Fruit fly (Drosophila melanogaster) whole organism, embryonic: ENCODE results near the gene CG1622.

Experiments
- B-H1 ChIP-seq: fragments of 200-800 bp; sonication (Bioruptor generic); IDR thresholded peaks from 3 replicates; pipeline ENCODE4 v1.3.6; 2022; ENCODE audit warnings: missing biosample characterization, missing genetic modification characterization
- BEAF-32 ChIP-seq: fragments of 200-800 bp; sonication (Bioruptor generic); optimal IDR thresholded peaks from 3 replicates; lab custom pipeline; 2017; ENCODE audit warnings: missing biosample characterization, missing genetic modification characterization, mild to moderate bottlenecking, moderate library complexity, missing genetic modification reagents
- CG10959 ChIP-seq: fragments of 200-800 bp; sonication (Bioruptor generic); IDR thresholded peaks from 2 replicates; pipeline ENCODE4 v1.3.6; 2022; ENCODE audit warnings: missing biosample characterization, missing genetic modification characterization
- CG14710 ChIP-seq: fragments of 200-800 bp; sonication (Bioruptor generic); optimal IDR thresholded peaks from 3 replicates; lab custom pipeline; 2019; ENCODE audit warnings: missing biosample characterization, mild to moderate bottlenecking, missing genetic modification characterization, moderate library complexity
- CG1529 ChIP-seq: fragments of 200-800 bp; sonication (Bioruptor generic); optimal IDR thresholded peaks from 3 replicates; lab custom pipeline; 2018; ENCODE audit warnings: missing biosample characterization, missing genetic modification characterization
- CG17385 ChIP-seq: fragments of 200-800 bp; sonication (Bioruptor generic); optimal IDR thresholded peaks from 3 replicates; lab custom pipeline; 2018; ENCODE audit warnings: missing biosample characterization, mild to moderate bottlenecking, missing genetic modification characterization
- CG18011 ChIP-seq: fragments of 200-800 bp; sonication (Bioruptor generic); optimal IDR thresholded peaks from 2 replicates; lab custom pipeline; 2017; ENCODE audit warnings: missing biosample characterization, missing genetic modification characterization, mild to moderate bottlenecking, moderate library complexity, missing genotype
- CG2199 ChIP-seq: fragments of 200-800 bp; sonication (Bioruptor generic); IDR thresholded peaks from 3 replicates; pipeline ENCODE4 v1.3.6; 2022; ENCODE audit warnings: missing biosample characterization, missing genetic modification characterization
- CG2678 ChIP-seq: fragments of 200-800 bp; sonication (Bioruptor generic); optimal IDR thresholded peaks from 3 replicates; lab custom pipeline; 2019; ENCODE audit warnings: missing biosample characterization, mild to moderate bottlenecking, missing genetic modification characterization, moderate library complexity
- CG31365 ChIP-seq: fragments of 200-800 bp; sonication (Bioruptor generic); optimal IDR thresholded peaks from 2 replicates; lab custom pipeline; 2018; ENCODE audit warnings: missing biosample characterization, mild to moderate bottlenecking, missing genetic modification characterization
- CG3281 ChIP-seq: fragments of 200-800 bp; sonication (Bioruptor generic); optimal IDR thresholded peaks from 3 replicates; lab custom pipeline; 2017; ENCODE audit warnings: missing biosample characterization, mild to moderate bottlenecking, missing genetic modification characterization
- CG3726 ChIP-seq: fragments of 200-800 bp; sonication (Bioruptor generic); IDR thresholded peaks from 3 replicates; pipeline ENCODE4, ENCODE4 v1.3.6; 2022; ENCODE audit warnings: missing biosample characterization, missing genetic modification characterization
- CG5180 ChIP-seq: fragments of 200-800 bp; sonication (Bioruptor generic); optimal IDR thresholded peaks from 3 replicates; lab custom pipeline; 2017; ENCODE audit warnings: missing biosample characterization, missing genetic modification characterization, mild to moderate bottlenecking, moderate library complexity, missing genetic modification reagents
- CG6272 ChIP-seq: fragments of 200-800 bp; sonication (Bioruptor generic); IDR thresholded peaks from 2 replicates; pipeline ENCODE4 v1.3.6; 2022; ENCODE audit warnings: missing biosample characterization, missing genetic modification characterization
- CG6683 ChIP-seq: fragments of 200-800 bp; sonication (Bioruptor generic); optimal IDR thresholded peaks from 2 replicates; lab custom pipeline; 2017; ENCODE audit warnings: missing biosample characterization, mild to moderate bottlenecking, missing genetic modification characterization, missing genetic modification reagents
- CG7745 ChIP-seq: fragments of 200-800 bp; sonication (Bioruptor generic); optimal IDR thresholded peaks from 2 replicates; lab custom pipeline; 2018; ENCODE audit warnings: missing biosample characterization, mild to moderate bottlenecking, missing genetic modification characterization, moderate library complexity
- CG8281 ChIP-seq: fragments of 200-800 bp; sonication (Bioruptor generic); optimal IDR thresholded peaks from 2 replicates; lab custom pipeline; 2018; ENCODE audit warnings: missing biosample characterization, mild to moderate bottlenecking, missing genetic modification characterization, moderate library complexity
- CG8290 ChIP-seq, 3 experiments: fragments of 200-800 bp; sonication (Bioruptor generic); optimal IDR thresholded peaks; 2 replicates each; lab custom pipeline; 2016 to 2019; ENCODE audit warnings: missing biosample characterization in 3 of 3, missing genetic modification characterization in 3 of 3, mild to moderate bottlenecking in 2 of 3, moderate library complexity in 1 of 3
- CG9797 ChIP-seq: fragments of 200-800 bp; sonication (Bioruptor generic); optimal IDR thresholded peaks from 3 replicates; lab custom pipeline; 2018; ENCODE audit warnings: missing biosample characterization, mild to moderate bottlenecking, missing genetic modification characterization
- CrebB ChIP-seq: fragments of 200-800 bp; sonication (Bioruptor generic); optimal IDR thresholded peaks from 3 replicates; lab custom pipeline; 2018; ENCODE audit warnings: missing biosample characterization, mild to moderate bottlenecking, missing genetic modification characterization
- Dll ChIP-seq: fragments of 200-800 bp; sonication (Bioruptor generic); IDR thresholded peaks from 4 replicates; pipeline ENCODE4 v1.3.6; 2022; ENCODE audit warnings: missing biosample characterization, missing genetic modification characterization; ENCODE audit not compliant: partially characterized antibody
- Dp ChIP-seq: fragments of 200-800 bp; sonication (Bioruptor generic); optimal IDR thresholded peaks from 2 replicates; lab custom pipeline; 2018; ENCODE audit warnings: missing biosample characterization, mild to moderate bottlenecking, missing genetic modification characterization, moderate library complexity
- Dref ChIP-seq: fragments of 200-800 bp; sonication (Bioruptor generic); IDR thresholded peaks from 2 replicates; pipeline ENCODE4 v1.3.6; 2022; ENCODE audit warnings: missing biosample characterization, missing genetic modification characterization
- E2f2 ChIP-seq: fragments of 200-800 bp; sonication (Bioruptor generic); IDR thresholded peaks from 2 replicates; pipeline ENCODE4 v1.3.6; 2022; ENCODE audit warnings: missing biosample characterization, missing genetic modification characterization
- Ets97D ChIP-seq: fragments of 200-800 bp; sonication (Bioruptor generic); optimal IDR thresholded peaks from 3 replicates; lab custom pipeline; 2016; ENCODE audit warnings: missing biosample characterization, missing genetic modification characterization
- HLH3B ChIP-seq: fragments of 200-800 bp; sonication (Bioruptor generic); IDR thresholded peaks from 2 replicates; pipeline ENCODE4 v1.3.6; 2022; ENCODE audit warnings: missing biosample characterization, missing genetic modification characterization
- Hsf ChIP-seq: fragments of 200-800 bp; sonication (Bioruptor generic); optimal IDR thresholded peaks from 3 replicates; lab custom pipeline; 2016; ENCODE audit warnings: missing biosample characterization, missing genetic modification characterization
- Lim3 ChIP-seq: fragments of 200-800 bp; sonication (Bioruptor generic); IDR thresholded peaks from 2 replicates; pipeline ENCODE4 v1.3.6; 2022; ENCODE audit warnings: missing biosample characterization, missing genetic modification characterization
- MESR4 ChIP-seq: fragments of 200-800 bp; sonication (Bioruptor generic); optimal IDR thresholded peaks from 2 replicates; lab custom pipeline; 2018; ENCODE audit warnings: missing biosample characterization, mild to moderate bottlenecking, missing genetic modification characterization, moderate library complexity
- Med ChIP-seq: fragments of 200-800 bp; sonication (Bioruptor generic); peaks from one replicate; lab custom pipeline; 2016; ENCODE audit warnings: missing biosample characterization, missing genetic modification characterization, mild to moderate bottlenecking, inconsistent platforms, moderate library complexity
- NFAT ChIP-seq: fragments of 200-800 bp; sonication (Bioruptor generic); IDR thresholded peaks from 2 replicates; pipeline ENCODE4 v1.3.6; 2022; ENCODE audit warnings: missing biosample characterization, missing genetic modification characterization
- PHDP ChIP-seq: fragments of 200-800 bp; sonication (Bioruptor generic); optimal IDR thresholded peaks from 3 replicates; lab custom pipeline; 2018; ENCODE audit warnings: missing biosample characterization, mild to moderate bottlenecking, missing genetic modification characterization, moderate library complexity
- Pdp1 ChIP-seq, 2 experiments: fragments of 200-800 bp; sonication (Bioruptor generic); optimal IDR thresholded peaks; 3 replicates each; lab custom pipeline; 2016; ENCODE audit warnings: missing biosample characterization in 2 of 2, missing genetic modification characterization in 2 of 2, mild to moderate bottlenecking in 1 of 2, moderate library complexity in 1 of 2
- Stat92E ChIP-seq, 3 experiments: fragments of >200 bp in 2 of 3; fragments of 200-800 bp in 1 of 3; sonication (Bioruptor generic) in 1 of 3; optimal IDR thresholded peaks; 2 replicates each; lab custom pipeline; 2017 to 2019; ENCODE audit warnings: missing biosample characterization in 3 of 3, missing genetic modification characterization in 3 of 3, mild to moderate bottlenecking in 1 of 3, moderate library complexity in 1 of 3
- Taf1 ChIP-seq: fragments of 200-800 bp; sonication (Bioruptor generic); IDR thresholded peaks from 2 replicates; pipeline ENCODE4 v1.3.6; 2022; ENCODE audit warnings: missing biosample characterization, missing genetic modification characterization
- cg ChIP-seq: fragments of 200-800 bp; sonication (Bioruptor generic); optimal IDR thresholded peaks from 3 replicates; lab custom pipeline; 2019; ENCODE audit warnings: missing biosample characterization, mild to moderate bottlenecking, missing genetic modification characterization, moderate library complexity
- cwo ChIP-seq: fragments of 200-800 bp; sonication (Bioruptor generic); optimal IDR thresholded peaks from 3 replicates; lab custom pipeline; 2017; ENCODE audit warnings: missing biosample characterization, missing genetic modification characterization, mild to moderate bottlenecking, moderate library complexity, missing genetic modification reagents
- dmrt11E ChIP-seq: fragments of 200-800 bp; sonication (Bioruptor generic); optimal IDR thresholded peaks from 3 replicates; lab custom pipeline; 2018; ENCODE audit warnings: missing biosample characterization, mild to moderate bottlenecking, missing genetic modification characterization, moderate library complexity
- exex ChIP-seq: fragments of 200-800 bp; sonication (Bioruptor generic); optimal IDR thresholded peaks from 4 replicates; lab custom pipeline; 2018; ENCODE audit warnings: missing biosample characterization, mild to moderate bottlenecking, missing genetic modification characterization, moderate library complexity
- gfzf ChIP-seq: fragments of 200-800 bp; sonication (Bioruptor generic); optimal IDR thresholded peaks from 2 replicates; lab custom pipeline; 2016; ENCODE audit warnings: missing biosample characterization, mild to moderate bottlenecking, missing genetic modification characterization, moderate library complexity
- gsb-n ChIP-seq: fragments of 200-800 bp; sonication (Bioruptor generic); optimal IDR thresholded peaks from 3 replicates; lab custom pipeline; 2018; ENCODE audit warnings: missing biosample characterization, mild to moderate bottlenecking, missing genetic modification characterization
- ham ChIP-seq: fragments of 200-800 bp; sonication (Bioruptor generic); IDR thresholded peaks from 2 replicates; pipeline ENCODE4 v1.3.6; 2022; ENCODE audit warnings: missing biosample characterization, missing genetic modification characterization
- pzg ChIP-seq: fragments of 200-800 bp; sonication (Bioruptor generic); optimal IDR thresholded peaks from 3 replicates; lab custom pipeline; 2018; ENCODE audit warnings: missing biosample characterization, mild to moderate bottlenecking, missing genetic modification characterization, moderate library complexity
- seq ChIP-seq: fragments of 200-800 bp; sonication (Bioruptor generic); IDR thresholded peaks from 2 replicates; pipeline ENCODE4 v1.3.6; 2022; ENCODE audit warnings: missing biosample characterization, missing genetic modification characterization
- slbo ChIP-seq: fragments of 200-800 bp; sonication (Bioruptor generic); IDR thresholded peaks from 2 replicates; pipeline ENCODE4 v1.3.6; 2022; ENCODE audit warnings: missing biosample characterization, missing genetic modification characterization
- vfl ChIP-seq: fragments of 200-800 bp; sonication (Bioruptor generic); optimal IDR thresholded peaks from 2 replicates; lab custom pipeline; 2016; ENCODE audit warnings: missing biosample characterization, missing genetic modification characterization

Gene CG1622

DNA sequence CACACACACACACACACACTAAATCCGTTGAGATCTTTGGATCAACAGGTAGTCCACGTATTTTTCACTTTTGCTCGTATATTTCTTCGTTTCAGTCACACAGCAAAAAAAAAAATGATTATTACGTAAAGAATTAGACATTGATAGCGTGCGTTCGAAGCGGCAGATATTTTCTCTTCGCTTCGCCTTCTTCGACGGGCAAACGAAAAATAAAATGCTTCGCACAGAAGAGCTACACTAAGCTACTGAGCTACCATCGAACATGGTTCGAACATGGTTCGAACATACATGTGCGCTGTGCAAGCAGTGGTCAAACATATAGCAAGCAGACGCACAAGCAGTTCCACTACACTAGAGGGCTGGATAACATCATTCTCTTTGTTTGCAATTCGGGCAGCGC is 39.9 kb upstream of the CG1622 start (continued):
- peak; percentile 67 for TF ChIP-seq CG8290 (GFP tag; optimal IDR thresholded peaks at IDR 0.05; lab: Kevin White, UChicago)
- TF ChIP-seq CG8290 (tag; optimal IDR thresholded peaks at IDR 0.05; lab: Kevin White, UChicago) = peak in 1 of 2 experiments; percentile 91
- TF ChIP-seq PHDP (tag; lab: Kevin White, UChicago) = no peak
- TF ChIP-seq cg = peak; percentile 21
- no peak for TF ChIP-seq CG7745 (tag; lab: Kevin White, UChicago)
- no peak for TF ChIP-seq CG3726 (GFP tag; lab: Robert Waterston, UW)
- peak; percentile 10 for TF ChIP-seq CG2678 (tag; lab: Kevin White, UChicago)
- no peak for TF ChIP-seq CG8281 (tag; lab: Kevin White, UChicago)
- TF ChIP-seq vfl = no peak

DNA sequence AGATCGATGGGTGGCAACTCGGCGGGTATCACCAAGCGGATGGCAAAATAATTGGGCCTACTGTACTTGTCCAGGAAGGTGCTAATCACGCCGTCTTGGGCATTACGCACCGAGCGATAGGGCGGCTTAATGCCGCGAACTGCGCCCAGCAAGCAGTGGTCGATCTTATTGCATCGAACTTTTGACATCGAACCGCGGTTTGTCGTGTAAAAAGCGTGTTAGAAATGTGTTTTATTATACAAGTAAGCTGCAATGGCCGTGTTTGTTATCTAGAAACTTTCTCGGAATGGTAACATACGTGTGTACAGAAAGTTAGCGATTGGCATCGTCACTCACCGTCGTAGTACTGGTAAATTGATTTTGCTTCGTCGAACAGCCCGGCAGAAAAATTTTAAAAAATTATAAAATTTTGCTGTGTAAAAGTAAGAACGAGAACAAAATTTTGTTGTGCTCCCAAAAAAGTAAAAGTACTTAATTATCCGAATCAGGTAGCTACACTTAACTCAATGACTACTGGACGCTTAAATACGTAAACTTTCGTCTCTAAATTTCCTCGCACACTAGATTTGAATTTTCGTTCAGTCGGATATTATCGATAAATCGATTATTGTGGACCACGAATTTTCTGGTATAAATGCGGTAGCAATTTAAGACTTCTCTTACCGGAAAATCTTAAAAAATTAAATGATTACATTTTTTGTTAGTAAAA is 38.7 kb upstream of the CG1622 start, which contains the start of the genes mew and CG15742:
Gene mew (minus strand): TSS at position 443 of the 709 bp plus-strand sequence.
Gene CG15742 (minus strand): TSS at position 448 of the 709 bp plus-strand sequence.
- peak; percentile 35 for TF ChIP-seq gfzf (GFP tag; lab: Kevin White, UChicago)
- peak; percentile 97 for TF ChIP-seq CG5180 (GFP tag; lab: Kevin White, UChicago)
- TF ChIP-seq pzg (GFP tag; lab: Kevin White, UChicago) = peak; percentile 6
- peak; percentile 24 for TF ChIP-seq BEAF-32
- peak; percentile 75 for TF ChIP-seq E2f2
- peak in 1 of 3 experiments; percentile 7 for TF ChIP-seq Stat92E (GFP tag; optimal IDR thresholded peaks at IDR 0.05; lab: Kevin White, UChicago)
- peak; percentile 43; the same call in 2 of the 4 replicates for TF ChIP-seq Dll (GFP tag; lab: Robert Waterston, UW)
- peak; percentile 10 for TF ChIP-seq CG9797 (GFP tag; lab: Kevin White, UChicago)
- peak; percentile 81 for TF ChIP-seq CG31365 (tag; lab: Kevin White, UChicago)
- TF ChIP-seq CG3281 = no peak
- peak; percentile 69 for TF ChIP-seq Dp (GFP tag; lab: Kevin White, UChicago)
- peak in 1 of 2 experiments; percentile 14 for TF ChIP-seq Pdp1 (GFP tag; optimal IDR thresholded peaks at IDR 0.05; lab: Kevin White, UChicago)
- 0 out of 3 replicates have a peak, but pooled peaks have one; percentile 13 for TF ChIP-seq CG2199 (GFP tag; lab: Robert Waterston, UW)
- peak; percentile 50 for TF ChIP-seq Med
- peak; percentile 83 for TF ChIP-seq CG18011
- TF ChIP-seq NFAT (GFP tag; lab: Robert Waterston, UW) = no peak
- peak; percentile 55 for TF ChIP-seq Dref (GFP tag; lab: Robert Waterston, UW)
- no peak for TF ChIP-seq HLH3B
- TF ChIP-seq cwo (GFP tag; lab: Kevin White, UChicago) = peak; percentile 47
- TF ChIP-seq Hsf (GFP tag; lab: Kevin White, UChicago) = no peak

DNA sequence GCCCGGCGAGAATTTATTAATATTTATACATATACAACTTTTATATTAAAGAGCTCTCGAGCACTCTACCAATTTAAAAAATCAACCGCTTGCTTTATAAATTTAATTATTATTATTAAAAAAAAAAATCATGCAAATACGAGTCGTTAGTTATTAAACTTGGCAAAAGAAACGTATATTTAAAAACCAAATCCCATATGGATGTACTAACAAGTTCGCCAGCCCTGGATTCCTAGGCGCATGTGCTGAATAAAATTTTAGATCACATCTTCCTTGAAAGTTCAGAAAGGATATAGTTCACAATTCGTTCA is 38.2 kb upstream of the CG1622 start, which contains the start of gene comt:
Gene comt (plus strand): TSS at position 265 of the 311 bp plus-strand sequence.
- TF ChIP-seq CG17385 (GFP tag; lab: Kevin White, UChicago) = peak; percentile 32
- TF ChIP-seq MESR4 (GFP tag; lab: Kevin White, UChicago) = no peak
- no peak for TF ChIP-seq exex
- no peak for TF ChIP-seq CG1529 (GFP tag; lab: Kevin White, UChicago)
- no peak for TF ChIP-seq Lim3 (GFP tag; lab: Robert Waterston, UW)
- peak; percentile 76 for TF ChIP-seq CG14710
- TF ChIP-seq CG6683 (GFP tag; lab: Kevin White, UChicago) = peak; percentile 13
- TF ChIP-seq seq = 0 out of 2 replicates have a peak, but pooled peaks have one; percentile 17
- peak; percentile 64 for TF ChIP-seq dmrt11E (tag; lab: Kevin White, UChicago)
- no peak for TF ChIP-seq CG10959 (GFP tag; lab: Robert Waterston, UW)
- TF ChIP-seq gsb-n (tag; lab: Kevin White, UChicago) = no peak
- no peak for TF ChIP-seq Taf1 (GFP tag; lab: Robert Waterston, UW)
- 0 out of 2 replicates have a peak, but pooled peaks have one; percentile 16 for TF ChIP-seq CG6272
- no peak for TF ChIP-seq ham (GFP tag; lab: Robert Waterston, UW)
- TF ChIP-seq Ets97D (GFP tag; lab: Kevin White, UChicago) = no peak
- no peak for TF ChIP-seq CrebB (tag; lab: Kevin White, UChicago)
- TF ChIP-seq slbo = peak; percentile 47
- peak; percentile 42; the same call in 1 of the 3 replicates for TF ChIP-seq B-H1 (GFP tag; lab: Robert Waterston, UW)
